Fruit fly (Drosophila melanogaster): ENCODE measurements around the gene CG9922.

The CG9922 gene

dm6 chr3R:14061988-14062868 is 26.0 kb upstream of the CG9922 start (continued):
- TF ChIP-seq Rfx (GFP tag; IDR thresholded peaks at IDR 0.05) = peak; percentile 60; the same call in 1 of the 2 replicates
- no peak for TF ChIP-seq CG10431 (GFP tag; optimal IDR thresholded peaks at IDR 0.05)
- TF ChIP-seq H15 (GFP tag; IDR thresholded peaks at IDR 0.05) = no peak
- TF ChIP-seq CG15601 (tag; optimal IDR thresholded peaks at IDR 0.05) = no peak
- no peak for TF ChIP-seq Dll (GFP tag; IDR thresholded peaks at IDR 0.05; ENCODE audit: partially characterized antibody)
- 0 out of 3 replicates have a peak, but pooled peaks have one; percentile 51 for TF ChIP-seq sr (GFP tag; IDR thresholded peaks at IDR 0.05)
- TF ChIP-seq aop (GFP tag; IDR thresholded peaks at IDR 0.05) = no peak
- no peak for TF ChIP-seq Dek (tag; optimal IDR thresholded peaks at IDR 0.05)
- peak; percentile 28 for TF ChIP-seq Hmr (GFP tag; optimal IDR thresholded peaks at IDR 0.05)
- TF ChIP-seq tap (tag; optimal IDR thresholded peaks at IDR 0.05) = no peak
- no peak for TF ChIP-seq sqz (GFP tag; optimal IDR thresholded peaks at IDR 0.05)
- TF ChIP-seq Dp (GFP tag; optimal IDR thresholded peaks at IDR 0.05) = no peak
- TF ChIP-seq CG32772 (GFP tag; IDR thresholded peaks at IDR 0.05) = no peak
- TF ChIP-seq Ssrp (tag; optimal IDR thresholded peaks at IDR 0.05) = peak; percentile 23
- TF ChIP-seq Dip3 (GFP tag; optimal IDR thresholded peaks at IDR 0.05) = no peak
- TF ChIP-seq CG31388 (GFP tag; optimal IDR thresholded peaks at IDR 0.05) = no peak
- TF ChIP-seq CG10267 (tag; optimal IDR thresholded peaks at IDR 0.05) = no peak
- TF ChIP-seq Ravus (GFP tag; IDR thresholded peaks at IDR 0.05) = no peak
- peak; percentile 22 for TF ChIP-seq CG12769 (tag; optimal IDR thresholded peaks at IDR 0.05)
- TF ChIP-seq cad (GFP tag; optimal IDR thresholded peaks at IDR 0.05) = no peak
- TF ChIP-seq CG14441 (GFP tag; IDR thresholded peaks at IDR 0.05) = peak; percentile 11; the same call in 1 of the 2 replicates
- no peak for TF ChIP-seq CG31365 (tag; optimal IDR thresholded peaks at IDR 0.05)

- TF ChIP-seq CG4707 (GFP tag; optimal IDR thresholded peaks at IDR 0.05) (no peak), sd (tag; optimal IDR thresholded peaks at IDR 0.05) (peak; percentile 44), lmd (GFP tag; IDR thresholded peaks at IDR 0.05) (peak; percentile 15; the same call in 1 of the 2 replicates), nom (GFP tag; optimal IDR thresholded peaks at IDR 0.05) (peak; percentile 100), HmgD (GFP tag; optimal IDR thresholded peaks at IDR 0.05) (no peak), CG12659 (GFP tag; optimal IDR thresholded peaks at IDR 0.05) (no peak), Drgx (GFP tag; IDR thresholded peaks at IDR 0.05) (peak; percentile 87), gem (tag; optimal IDR thresholded peaks at IDR 0.05) (peak; percentile 12), abd-A (tag; optimal IDR thresholded peaks at IDR 0.05) (peak; percentile 15), CG10543 (GFP tag; optimal IDR thresholded peaks at IDR 0.05) (peak; percentile 41), CG8290 (GFP tag; optimal IDR thresholded peaks at IDR 0.05) (no peak), CG8290 (tag; optimal IDR thresholded peaks at IDR 0.05) (peak in 1 of 2 experiments; percentile 27), NFAT (GFP tag; IDR thresholded peaks at IDR 0.05) (0 out of 2 replicates have a peak, but pooled peaks have one; percentile 10), CG5180 (GFP tag; optimal IDR thresholded peaks at IDR 0.05) (peak; percentile 8), ken (GFP tag; IDR thresholded peaks at IDR 0.05) (0 out of 3 replicates have a peak, but pooled peaks have one; percentile 17), Deaf1 (tag; optimal IDR thresholded peaks at IDR 0.05) (peak; percentile 19), CG13894 (tag; optimal IDR thresholded peaks at IDR 0.05) (peak; percentile 83), pros (GFP tag; optimal IDR thresholded peaks at IDR 0.05) (no peak), rib (GFP tag; IDR thresholded peaks at IDR 0.05) (no peak), Side (GFP tag; optimal IDR thresholded peaks at IDR 0.05) (no peak), Blimp-1 (GFP tag; optimal IDR thresholded peaks at IDR 0.05) (peak; percentile 52), dmrt11E (tag; optimal IDR thresholded peaks at IDR 0.05) (no peak), bsh (GFP tag; optimal IDR thresholded peaks at IDR 0.05) (peak in 1 of 2 experiments; percentile 99), mirr (GFP tag; optimal IDR thresholded peaks at IDR 0.05) (peak; percentile 20)
These were observed 25.1 kb upstream of the CG9922 start for dm6 chr3R:14061049-14061987.
